Fruit fly (Drosophila melanogaster) whole organism, wandering third instar larva: ENCODE data around the gene CG3662.

Source experiments
- dl ChIP-seq, 2 experiments: fragments of 175-275, 200-275 bp in 1 of 2; fragments of 200-275 bp in 1 of 2; sonication (Bioruptor generic); optimal IDR thresholded peaks; lab custom pipeline; 2018; ENCODE audit warnings: mild to moderate bottlenecking in 2 of 2, missing biosample characterization in 2 of 2, missing genetic modification characterization in 2 of 2, moderate library complexity in 2 of 2; ENCODE audit not compliant: partially characterized antibody in 2 of 2, insufficient read depth in 1 of 2
- psq ChIP-seq: fragments of 200-800 bp; sonication (Bioruptor generic); optimal IDR thresholded peaks from 3 replicates; lab custom pipeline; 2017; ENCODE audit warnings: missing biosample characterization, mild to moderate bottlenecking, missing genetic modification characterization, moderate library complexity

dm6 chr2L:817850-818249, 3.2 kb upstream of the CG3662 start, which contains the start of gene CG15880:
- TF ChIP-seq dl (GFP tag; optimal IDR thresholded peaks at IDR 0.05; lab: Kevin White, UChicago; ENCODE audit: insufficient read depth in 1 of 2, partially characterized antibody in 2 of 2) = no peak
- TF ChIP-seq psq (GFP tag; lab: Kevin White, UChicago) = no peak
